Fruit fly (Drosophila melanogaster) whole organism, wandering third instar larva: Measurements from ENCODE around the gene dsh.

Experiments
- Abd-B ChIP-seq: fragments of >200 bp; optimal IDR thresholded peaks from 2 replicates; lab custom pipeline; 2017; ENCODE audit warnings: missing biosample characterization, missing genetic modification characterization
- CrebA ChIP-seq: fragments of 200-800 bp; sonication (Bioruptor generic); optimal IDR thresholded peaks from 2 replicates; lab custom pipeline; 2016; ENCODE audit warnings: missing biosample characterization, mild to moderate bottlenecking, missing genetic modification characterization, borderline replicate concordance
- Hnf4 ChIP-seq: fragments of 200-800 bp; sonication (Bioruptor generic); optimal IDR thresholded peaks from 2 replicates; lab custom pipeline; 2016; ENCODE audit warnings: missing biosample characterization, mild to moderate bottlenecking, missing genetic modification characterization
- Myc ChIP-seq: fragments of >200 bp; optimal IDR thresholded peaks from 2 replicates; lab custom pipeline; 2017
- dmrt93B ChIP-seq: fragments of 200-800 bp; sonication (Bioruptor generic); optimal IDR thresholded peaks from 2 replicates; lab custom pipeline; 2018; ENCODE audit warnings: missing biosample characterization, mild to moderate bottlenecking, missing genetic modification characterization
- lola ChIP-seq: fragments of >200 bp; optimal IDR thresholded peaks from 2 replicates; lab custom pipeline; 2017; ENCODE audit warnings: missing biosample characterization, missing genetic modification characterization
- sv ChIP-seq: fragments of 200-800 bp; sonication (Bioruptor generic); optimal IDR thresholded peaks from 3 replicates; lab custom pipeline; 2016; ENCODE audit warnings: missing biosample characterization, missing genetic modification characterization
- usp ChIP-seq: fragments of >200 bp; optimal IDR thresholded peaks from 2 replicates; lab custom pipeline; 2017; ENCODE audit warnings: missing biosample characterization, missing genetic modification characterization

dm6 chrX:11359081-11359481, 3.4 kb downstream of the dsh start, which contains the start of gene Pa1:
- TF ChIP-seq CrebA (GFP tag; lab: Kevin White, UChicago) (no peak), Abd-B (GFP tag; lab: Kevin White, UChicago) (no peak), usp (GFP tag; lab: Kevin White, UChicago) (no peak), Hnf4 (no peak), dmrt93B (GFP tag; lab: Kevin White, UChicago) (no peak), Myc (lab: Kevin White, UChicago) (no peak), sv (no peak), lola (no peak)
